Fruit fly (Drosophila melanogaster): Measurements from ENCODE around the gene nerfin-1.

The nerfin-1 gene

dm6 chr3L:959188-959868 is 50.4 kb downstream of the nerfin-1 start (continued):
- TF ChIP-seq aop (GFP tag; IDR thresholded peaks at IDR 0.05) (no peak), CG7928 (GFP tag; optimal IDR thresholded peaks at IDR 0.05) (no peak), Dip3 (GFP tag; optimal IDR thresholded peaks at IDR 0.05) (no peak), CG7357 (GFP tag; IDR thresholded peaks at IDR 0.05) (no peak), sens (GFP tag) (peak; percentile 73), Adf1 (GFP tag; IDR thresholded peaks at IDR 0.05) (no peak), CG4328 (GFP tag; optimal IDR thresholded peaks at IDR 0.05) (no peak), unpg (GFP tag; optimal IDR thresholded peaks at IDR 0.05) (no peak), dmrt99B (tag; optimal IDR thresholded peaks at IDR 0.05) (no peak), CG15514 (GFP tag; optimal IDR thresholded peaks at IDR 0.05) (peak; percentile 1), Mes4 (GFP tag; optimal IDR thresholded peaks at IDR 0.05) (no peak), MBD-R2 (GFP tag; IDR thresholded peaks at IDR 0.05) (no peak), Dfd (GFP tag; optimal IDR thresholded peaks at IDR 0.05) (no peak), Pdp1 (GFP tag; optimal IDR thresholded peaks at IDR 0.05) (no peak), CG2199 (GFP tag; IDR thresholded peaks at IDR 0.05) (no peak), grau (tag; optimal IDR thresholded peaks at IDR 0.05) (no peak), B-H1 (GFP tag; IDR thresholded peaks at IDR 0.05) (no peak), CG3163 (GFP tag; optimal IDR thresholded peaks at IDR 0.05) (peak; percentile 12), Hr3 (GFP tag; optimal IDR thresholded peaks at IDR 0.05) (no peak), hkb (optimal IDR thresholded peaks at IDR 0.05) (no peak), hkb (GFP tag; IDR thresholded peaks at IDR 0.05) (no peak), CG30403 (GFP tag; optimal IDR thresholded peaks at IDR 0.05) (no peak), CG43689 (GFP tag; IDR thresholded peaks at IDR 0.05) (no peak), CrebB (tag; optimal IDR thresholded peaks at IDR 0.05) (no peak), org-1 (GFP tag; optimal IDR thresholded peaks at IDR 0.05) (no peak), CG4404 (GFP tag; IDR thresholded peaks at IDR 0.05) (no peak), kni (GFP tag; optimal IDR thresholded peaks at IDR 0.05) (peak; percentile 13), Doc2 (GFP tag; IDR thresholded peaks at IDR 0.05) (no peak), ci (GFP tag; IDR thresholded peaks at IDR 0.05) (0 out of 3 replicates have a peak, but pooled peaks have one; percentile 13), CG12769 (tag; optimal IDR thresholded peaks at IDR 0.05) (peak; percentile 25), cwo (GFP tag; optimal IDR thresholded peaks at IDR 0.05) (no peak), Vsx1 (GFP tag; optimal IDR thresholded peaks at IDR 0.05) (peak; percentile 83), CG15269 (tag; optimal IDR thresholded peaks at IDR 0.05) (no peak), lab (GFP tag; optimal IDR thresholded peaks at IDR 0.05) (peak; percentile 19), esg (GFP tag; conservative IDR thresholded peaks at IDR 0.05) (no peak), CG17328 (GFP tag; IDR thresholded peaks at IDR 0.05) (no peak), p53 (GFP tag; optimal IDR thresholded peaks at IDR 0.05) (no peak), HLHmδ (GFP tag; optimal IDR thresholded peaks at IDR 0.05) (no peak), Jarid2 (GFP tag; optimal IDR thresholded peaks at IDR 0.05) (peak; percentile 71), CG14667 (GFP tag; IDR thresholded peaks at IDR 0.05) (no peak), Trl (optimal IDR thresholded peaks at IDR 0.05) (peak; percentile 82 to 86), Trl (GFP tag; optimal IDR thresholded peaks at IDR 0.05) (peak; percentile 11), CG8924 (tag; optimal IDR thresholded peaks at IDR 0.05) (no peak), CG1603 (tag; optimal IDR thresholded peaks at IDR 0.05) (peak; percentile 8), CG3726 (GFP tag; IDR thresholded peaks at IDR 0.05) (no peak), br (optimal IDR thresholded peaks at IDR 0.05) (no peak), ERR (GFP tag; optimal IDR thresholded peaks at IDR 0.05) (no peak), CG2202 (tag; optimal IDR thresholded peaks at IDR 0.05) (no peak), CG13287 (GFP tag; IDR thresholded peaks at IDR 0.05; ENCODE audit: partially characterized antibody) (peak; percentile 8; the same call in 1 of the 2 replicates), zf30C (GFP tag; optimal IDR thresholded peaks at IDR 0.05) (no peak), Antp (GFP tag; optimal IDR thresholded peaks at IDR 0.05) (no peak), pum (GFP tag; optimal IDR thresholded peaks at IDR 0.05) (no peak)

Measured in whole organism, embryonic.